Worm (Caenorhabditis elegans): ENCODE measurements around the gene fbxa-14.

ce11 chrIII:1345694-1346093, 21.3 kb upstream of the fbxa-14 start, which contains the start of gene Y82E9BL.6:
- TF ChIP-seq nhr-25 (tag; optimal IDR thresholded peaks at IDR 0.05; ENCODE audit: borderline replicate concordance, insufficient read depth) (no peak), lin-39 (tag; optimal IDR thresholded peaks at IDR 0.05) (no peak)
